Fruit fly (Drosophila melanogaster) S2 (cell line): ENCODE data around the gene CG31342.

Source experiments
- CG8478 ChIP-seq: fragments of >200 bp; optimal IDR thresholded peaks from 2 replicates; lab custom pipeline; 2018
- CTCF ChIP-seq, 2 experiments: fragments of >200 bp; optimal IDR thresholded peaks; 2 replicates each; lab custom pipeline; 2018

- TF ChIP-seq CG8478 (lab: Kevin White, UChicago): no peak
- TF ChIP-seq CTCF (optimal IDR thresholded peaks at IDR 0.05; lab: Kevin White, UChicago): no peak
Observed at dm6 chr3R:13036064-13036463, 50.2 kb downstream of the CG31342 start.
